Worm (Caenorhabditis elegans): ENCODE data around the gene ssna-1.
A peak's percentile ranks its signal among the peaks of the same experiment; 100 is the strongest.

ssna-1 gene

ce11 chrIV:390279-390678 is 2.4 kb downstream of the ssna-1 start, which contains the start of the genes ears-2 and uncp-18 (continued):
- no peak for TF ChIP-seq nhr-76 (tag; optimal IDR thresholded peaks at IDR 0.05)
- TF ChIP-seq ceh-82 (tag; optimal IDR thresholded peaks at IDR 0.05), result peak; percentile 89 to 95 (median 92)
- TF ChIP-seq dpl-1 (GFP tag; optimal IDR thresholded peaks at IDR 0.05), result peak; percentile 66 to 73 (median 71)
- TF ChIP-seq alr-1 (tag; optimal IDR thresholded peaks at IDR 0.05; ENCODE audit: borderline replicate concordance), result no peak
- TF ChIP-seq ztf-11 (tag; optimal IDR thresholded peaks at IDR 0.05), result peak in 1 of 2 experiments; percentile 96
- peak; percentile 88 for TF ChIP-seq lin-14 (GFP tag; optimal IDR thresholded peaks at IDR 0.05)
- TF ChIP-seq efl-1 (optimal IDR thresholded peaks at IDR 0.05), result peak; percentile 80 to 81
- peak; percentile 69 to 98 for TF ChIP-seq efl-1 (GFP tag; optimal IDR thresholded peaks at IDR 0.05 in 1 of 2)
- TF ChIP-seq ztf-4 (tag; optimal IDR thresholded peaks at IDR 0.05), result peak; percentile 92
- TF ChIP-seq nhr-28 (tag; optimal IDR thresholded peaks at IDR 0.05), result no peak
- peak; percentile 26; the same call in 1 of the 2 replicates for TF ChIP-seq unc-98 (GFP tag; IDR thresholded peaks at IDR 0.05)
- peak; percentile 80 for TF ChIP-seq isw-1 (GFP tag; IDR thresholded peaks at IDR 0.05)
- peak; percentile 94 for TF ChIP-seq snu-23 (GFP tag; optimal IDR thresholded peaks at IDR 0.05)
- peak; percentile 97 for TF ChIP-seq rnt-1 (tag; optimal IDR thresholded peaks at IDR 0.05)
- peak; percentile 86 for TF ChIP-seq fkh-8 (tag; optimal IDR thresholded peaks at IDR 0.05)
- TF ChIP-seq nhr-85 (tag), result peak; percentile 92
- no peak for TF ChIP-seq ceh-63 (GFP tag; optimal IDR thresholded peaks at IDR 0.05)
- TF ChIP-seq swsn-7 (tag; optimal IDR thresholded peaks at IDR 0.05), result peak; percentile 95
- TF ChIP-seq pax-3 (tag; optimal IDR thresholded peaks at IDR 0.05), result peak; percentile 89
- TF ChIP-seq sup-37 (GFP tag; optimal IDR thresholded peaks at IDR 0.05), result peak; percentile 70
- TF ChIP-seq efl-3 (GFP tag; optimal IDR thresholded peaks at IDR 0.05), result peak; percentile 76
- peak; percentile 95 for TF ChIP-seq nhr-71 (tag; optimal IDR thresholded peaks at IDR 0.05)
- TF ChIP-seq jun-1 (tag; optimal IDR thresholded peaks at IDR 0.05), result peak; percentile 67
- TF ChIP-seq mab-9 (GFP tag; IDR thresholded peaks at IDR 0.05), result peak; percentile 64; the same call in 1 of the 2 replicates
- peak; percentile 5 for TF ChIP-seq ama-1 (optimal IDR thresholded peaks at IDR 0.05)
- TF ChIP-seq C04F5.9 (tag; optimal IDR thresholded peaks at IDR 0.05), result peak; percentile 73
- TF ChIP-seq lin-35 (GFP tag; optimal IDR thresholded peaks at IDR 0.05), result peak; percentile 73 to 80
- TF ChIP-seq tlp-1 (tag; optimal IDR thresholded peaks at IDR 0.05), result no peak
- TF ChIP-seq nhr-77 (tag; optimal IDR thresholded peaks at IDR 0.05), result no peak
- peak; percentile 7 for TF ChIP-seq Y116A8C.19 (tag; optimal IDR thresholded peaks at IDR 0.05; ENCODE audit: borderline replicate concordance)
- peak; percentile 65 for TF ChIP-seq ceh-88 (GFP tag; IDR thresholded peaks at IDR 0.05)
- TF ChIP-seq unc-86 (tag; optimal IDR thresholded peaks at IDR 0.05), result peak; percentile 89
- TF ChIP-seq unc-130 (tag; optimal IDR thresholded peaks at IDR 0.05), result peak; percentile 97
- peak; percentile 32 for TF ChIP-seq hlh-4 (tag; optimal IDR thresholded peaks at IDR 0.05)
- peak; percentile 87 for TF ChIP-seq mep-1 (tag; optimal IDR thresholded peaks at IDR 0.05)
- TF ChIP-seq zag-1 (tag; optimal IDR thresholded peaks at IDR 0.05), result no peak
- TF ChIP-seq lsy-2 (tag; optimal IDR thresholded peaks at IDR 0.05), result peak; percentile 94
- no peak for TF ChIP-seq nhr-84 (tag; optimal IDR thresholded peaks at IDR 0.05)
- TF ChIP-seq egl-27 (tag; optimal IDR thresholded peaks at IDR 0.05), result peak in 1 of 2 experiments; percentile 63
- no peak for TF ChIP-seq C34B4.2 (tag; optimal IDR thresholded peaks at IDR 0.05)
- no peak for TF ChIP-seq unc-62 (GFP tag; optimal IDR thresholded peaks at IDR 0.05)
- TF ChIP-seq nhr-90 (tag; optimal IDR thresholded peaks at IDR 0.05; ENCODE audit: poor library complexity), result peak; percentile 95
- TF ChIP-seq tbx-2 (tag; optimal IDR thresholded peaks at IDR 0.05), result peak; percentile 93
- TF ChIP-seq elt-2 (tag; optimal IDR thresholded peaks at IDR 0.05), result peak; percentile 74
- TF ChIP-seq irx-1 (tag; optimal IDR thresholded peaks at IDR 0.05), result peak; percentile 73
- TF ChIP-seq fkh-10 (GFP tag; optimal IDR thresholded peaks at IDR 0.05), result peak; percentile 78
- TF ChIP-seq sox-4 (tag; optimal IDR thresholded peaks at IDR 0.05), result peak; percentile 90
- TF ChIP-seq aha-1 (tag; optimal IDR thresholded peaks at IDR 0.05), result no peak
- TF ChIP-seq grh-1 (GFP tag; IDR thresholded peaks at IDR 0.05), result peak; percentile 79
- TF ChIP-seq elt-3 (tag; optimal IDR thresholded peaks at IDR 0.05), result peak in 2 of 6 experiments; percentile 57 to 89
- TF ChIP-seq fkh-4 (tag; optimal IDR thresholded peaks at IDR 0.05; ENCODE audit: borderline replicate concordance), result peak; percentile 56
- TF ChIP-seq lir-3 (tag; optimal IDR thresholded peaks at IDR 0.05; ENCODE audit: poor library complexity), result peak; percentile 86
- TF ChIP-seq xbp-1 (tag; optimal IDR thresholded peaks at IDR 0.05), result peak; percentile 92
